Fruit fly (Drosophila melanogaster) whole organism, embryonic: Measurements from ENCODE around the gene teq.

Source experiments
- Antp ChIP-seq: fragments of 200-800 bp; sonication (Bioruptor generic); optimal IDR thresholded peaks from 3 replicates; lab custom pipeline; 2016; ENCODE audit warnings: missing biosample characterization, missing genetic modification characterization
- CG10959 ChIP-seq: fragments of 200-800 bp; sonication (Bioruptor generic); IDR thresholded peaks from 2 replicates; pipeline ENCODE4 v1.3.6; 2022; ENCODE audit warnings: missing biosample characterization, missing genetic modification characterization
- CG11093 ChIP-seq: fragments of 200-800 bp; sonication (Bioruptor generic); IDR thresholded peaks from 3 replicates; pipeline ENCODE4 v1.3.6; 2022; ENCODE audit warnings: missing biosample characterization, missing genetic modification characterization
- CG12299 ChIP-seq: fragments of 200-800 bp; sonication (Bioruptor generic); optimal IDR thresholded peaks from 2 replicates; lab custom pipeline; 2018; ENCODE audit warnings: missing biosample characterization, mild to moderate bottlenecking, missing genetic modification characterization
- CG12942 ChIP-seq: fragments of 200-800 bp; sonication (Bioruptor generic); optimal IDR thresholded peaks from 3 replicates; lab custom pipeline; 2016; ENCODE audit warnings: missing biosample characterization, missing genetic modification characterization
- CG13624 ChIP-seq: fragments of 200-800 bp; sonication (Bioruptor generic); optimal IDR thresholded peaks from 2 replicates; lab custom pipeline; 2016; ENCODE audit warnings: missing biosample characterization, missing genetic modification characterization
- CG14014 ChIP-seq: fragments of 200-800 bp; sonication (Bioruptor generic); IDR thresholded peaks from 2 replicates; pipeline ENCODE4 v1.3.6; 2022; ENCODE audit warnings: missing biosample characterization, missing genetic modification characterization
- CG1529 ChIP-seq: fragments of 200-800 bp; sonication (Bioruptor generic); optimal IDR thresholded peaks from 3 replicates; lab custom pipeline; 2018; ENCODE audit warnings: missing biosample characterization, missing genetic modification characterization
- CG17186 ChIP-seq: fragments of 200-800 bp; sonication (Bioruptor generic); optimal IDR thresholded peaks from 3 replicates; lab custom pipeline; 2017; ENCODE audit warnings: missing biosample characterization, missing genetic modification reagents, missing genetic modification characterization
- CG2678 ChIP-seq: fragments of 200-800 bp; sonication (Bioruptor generic); optimal IDR thresholded peaks from 3 replicates; lab custom pipeline; 2019; ENCODE audit warnings: missing biosample characterization, mild to moderate bottlenecking, missing genetic modification characterization, moderate library complexity
- CG31388 ChIP-seq: fragments of 200-800 bp; sonication (Bioruptor generic); optimal IDR thresholded peaks from 2 replicates; lab custom pipeline; 2016; ENCODE audit warnings: missing biosample characterization, missing genetic modification characterization
- CG3726 ChIP-seq: fragments of 200-800 bp; sonication (Bioruptor generic); IDR thresholded peaks from 3 replicates; pipeline ENCODE4, ENCODE4 v1.3.6; 2022; ENCODE audit warnings: missing biosample characterization, missing genetic modification characterization
- CG3847 ChIP-seq: fragments of 200-800 bp; sonication (Bioruptor generic); IDR thresholded peaks from 2 replicates; pipeline ENCODE4 v1.3.6; 2022; ENCODE audit warnings: missing biosample characterization, missing genetic modification characterization
- CG4404 ChIP-seq: fragments of 200-800 bp; sonication (Bioruptor generic); IDR thresholded peaks from 2 replicates; pipeline ENCODE4 v1.3.6; 2022; ENCODE audit warnings: missing biosample characterization, missing genetic modification characterization
- CG6254 ChIP-seq: fragments of 200-800 bp; sonication (Bioruptor generic); optimal IDR thresholded peaks from 3 replicates; lab custom pipeline; 2017; ENCODE audit warnings: mild to moderate bottlenecking, missing biosample characterization, missing genetic modification reagents, missing genetic modification characterization
- CG6791 ChIP-seq: fragments of 200-800 bp; sonication (Bioruptor generic); IDR thresholded peaks from 3 replicates; pipeline ENCODE4 v1.3.6; 2022; ENCODE audit warnings: missing biosample characterization, missing genetic modification characterization; ENCODE audit not compliant: partially characterized antibody
- CG7839 ChIP-seq: fragments of 200-800 bp; sonication (Bioruptor generic); optimal IDR thresholded peaks from 3 replicates; lab custom pipeline; 2018; ENCODE audit warnings: missing biosample characterization, mild to moderate bottlenecking, missing genetic modification characterization, moderate library complexity
- CG7987 ChIP-seq: fragments of 200-800 bp; sonication (Bioruptor generic); optimal IDR thresholded peaks from 2 replicates; lab custom pipeline; 2018; ENCODE audit warnings: missing biosample characterization, mild to moderate bottlenecking, missing genetic modification characterization, moderate library complexity
- CHES-1-like ChIP-seq: fragments of 200-800 bp; sonication (Bioruptor generic); optimal IDR thresholded peaks from 2 replicates; lab custom pipeline; 2016; ENCODE audit warnings: missing biosample characterization, missing genetic modification characterization
- CrebB ChIP-seq: fragments of 200-800 bp; sonication (Bioruptor generic); optimal IDR thresholded peaks from 3 replicates; lab custom pipeline; 2018; ENCODE audit warnings: missing biosample characterization, mild to moderate bottlenecking, missing genetic modification characterization
- D19B ChIP-seq: fragments of 200-800 bp; sonication (Bioruptor generic); optimal IDR thresholded peaks from 2 replicates; lab custom pipeline; 2017; ENCODE audit warnings: missing biosample characterization, mild to moderate bottlenecking, missing genetic modification characterization
- Doc3 ChIP-seq: fragments of 200-800 bp; sonication (Bioruptor generic); IDR thresholded peaks from 3 replicates; pipeline ENCODE4 v1.3.6; 2022; ENCODE audit warnings: missing biosample characterization, missing genetic modification characterization; ENCODE audit not compliant: partially characterized antibody
- E2f1 ChIP-seq: fragments of 200-800 bp; sonication (Bioruptor generic); IDR thresholded peaks from 2 replicates; pipeline ENCODE4 v1.3.6; 2022; ENCODE audit warnings: missing biosample characterization, missing genetic modification characterization
- Gsc ChIP-seq: fragments of 200-800 bp; sonication (Bioruptor generic); IDR thresholded peaks from 2 replicates; pipeline ENCODE4 v1.3.6; 2022; ENCODE audit warnings: missing biosample characterization, missing genetic modification characterization
- Gug ChIP-seq: fragments of 200-800 bp; sonication (Bioruptor generic); IDR thresholded peaks from 4 replicates; pipeline ENCODE4 v1.3.6; 2022; ENCODE audit warnings: missing biosample characterization, missing genetic modification characterization
- Mad ChIP-seq: fragments of 200-800 bp; sonication (Bioruptor generic); optimal IDR thresholded peaks from 2 replicates; lab custom pipeline; 2016; ENCODE audit warnings: missing biosample characterization, missing genetic modification characterization
- NfI ChIP-seq: fragments of 200-800 bp; sonication (Bioruptor generic); optimal IDR thresholded peaks from 3 replicates; lab custom pipeline; 2018; ENCODE audit warnings: missing biosample characterization, mild to moderate bottlenecking, missing genetic modification characterization, moderate library complexity
- Pdp1 ChIP-seq, 2 experiments: fragments of 200-800 bp; sonication (Bioruptor generic); optimal IDR thresholded peaks; 3 replicates each; lab custom pipeline; 2016; ENCODE audit warnings: missing biosample characterization in 2 of 2, missing genetic modification characterization in 2 of 2, mild to moderate bottlenecking in 1 of 2, moderate library complexity in 1 of 2
- Rfx ChIP-seq: fragments of 200-800 bp; sonication (Bioruptor generic); IDR thresholded peaks from 2 replicates; pipeline ENCODE4 v1.3.6; 2022; ENCODE audit warnings: missing biosample characterization, missing genetic modification characterization
- Sry-β ChIP-seq: fragments of 200-800 bp; sonication (Bioruptor generic); optimal IDR thresholded peaks from 2 replicates; lab custom pipeline; 2018; ENCODE audit warnings: missing biosample characterization, mild to moderate bottlenecking, missing genetic modification characterization, moderate library complexity
- Xbp1 ChIP-seq: fragments of 200-800 bp; sonication (Bioruptor generic); optimal IDR thresholded peaks from 3 replicates; lab custom pipeline; 2016; ENCODE audit warnings: missing biosample characterization, mild to moderate bottlenecking, missing genetic modification characterization
- Xrp1 ChIP-seq: fragments of 200-800 bp; sonication (Bioruptor generic); IDR thresholded peaks from 2 replicates; pipeline ENCODE4 v1.3.6; 2022; ENCODE audit warnings: missing biosample characterization, missing genetic modification characterization
- amos ChIP-seq: fragments of 200-800 bp; sonication (Bioruptor generic); IDR thresholded peaks from 2 replicates; pipeline ENCODE4 v1.3.6; 2022; ENCODE audit warnings: missing biosample characterization, missing genetic modification characterization; ENCODE audit not compliant: partially characterized antibody
- ara ChIP-seq: fragments of 200-800 bp; sonication (Bioruptor generic); IDR thresholded peaks from 2 replicates; pipeline ENCODE4 v1.3.6; 2022; ENCODE audit warnings: missing biosample characterization, missing genetic modification characterization
- btn ChIP-seq: fragments of 200-800 bp; sonication (Bioruptor generic); optimal IDR thresholded peaks from 2 replicates; lab custom pipeline; 2016; ENCODE audit warnings: missing biosample characterization, missing genetic modification characterization
- dan ChIP-seq: fragments of 200-800 bp; sonication (Bioruptor generic); IDR thresholded peaks from 2 replicates; pipeline ENCODE4 v1.3.6; 2022; ENCODE audit warnings: missing biosample characterization, missing genetic modification characterization
- dati ChIP-seq: fragments of 200-800 bp; sonication (Bioruptor generic); IDR thresholded peaks from 2 replicates; pipeline ENCODE4 v1.3.6; 2022; ENCODE audit warnings: missing biosample characterization, missing genetic modification characterization
- dmrt11E ChIP-seq: fragments of 200-800 bp; sonication (Bioruptor generic); optimal IDR thresholded peaks from 3 replicates; lab custom pipeline; 2018; ENCODE audit warnings: missing biosample characterization, mild to moderate bottlenecking, missing genetic modification characterization, moderate library complexity
- gfzf ChIP-seq: fragments of 200-800 bp; sonication (Bioruptor generic); optimal IDR thresholded peaks from 2 replicates; lab custom pipeline; 2016; ENCODE audit warnings: missing biosample characterization, mild to moderate bottlenecking, missing genetic modification characterization, moderate library complexity
- kah ChIP-seq: fragments of 200-800 bp; sonication (Bioruptor generic); optimal IDR thresholded peaks from 2 replicates; lab custom pipeline; 2018; ENCODE audit warnings: missing biosample characterization, mild to moderate bottlenecking, missing genetic modification characterization
- lmd ChIP-seq: fragments of 200-800 bp; sonication (Bioruptor generic); IDR thresholded peaks from 2 replicates; pipeline ENCODE4 v1.3.6; 2022; ENCODE audit warnings: missing biosample characterization, missing genetic modification characterization
- nerfin-1 ChIP-seq: fragments of 200-800 bp; sonication (Bioruptor generic); optimal IDR thresholded peaks from 3 replicates; lab custom pipeline; 2019; ENCODE audit warnings: missing biosample characterization, mild to moderate bottlenecking, missing genetic modification characterization, moderate library complexity
- pros ChIP-seq: fragments of 200-800 bp; sonication (Bioruptor generic); optimal IDR thresholded peaks from 3 replicates; lab custom pipeline; 2019; ENCODE audit warnings: missing biosample characterization, mild to moderate bottlenecking, missing genetic modification characterization, moderate library complexity
- ro ChIP-seq: fragments of 200-800 bp; sonication (Bioruptor generic); IDR thresholded peaks from 2 replicates; pipeline ENCODE4 v1.3.6; 2022; ENCODE audit warnings: missing biosample characterization, missing genetic modification characterization
- seq ChIP-seq: fragments of 200-800 bp; sonication (Bioruptor generic); IDR thresholded peaks from 2 replicates; pipeline ENCODE4 v1.3.6; 2022; ENCODE audit warnings: missing biosample characterization, missing genetic modification characterization
- sima ChIP-seq: fragments of 200-800 bp; sonication (Bioruptor generic); optimal IDR thresholded peaks from 2 replicates; lab custom pipeline; 2016; ENCODE audit warnings: missing biosample characterization, missing genetic modification characterization
- slp2 ChIP-seq: fragments of 200-800 bp; sonication (Bioruptor generic); optimal IDR thresholded peaks from 2 replicates; lab custom pipeline; 2016; ENCODE audit warnings: missing biosample characterization, missing genetic modification characterization
- sug ChIP-seq: fragments of 200-800 bp; optimal IDR thresholded peaks from 2 replicates; lab custom pipeline; 2019; ENCODE audit warnings: missing biosample characterization, mild to moderate bottlenecking, missing genetic modification characterization, moderate library complexity
- tgo ChIP-seq: fragments of 200-800 bp; sonication (Bioruptor generic); IDR thresholded peaks from 3 replicates; pipeline ENCODE4 v1.3.6; 2022; ENCODE audit warnings: missing biosample characterization, missing genetic modification characterization
- twi ChIP-seq: fragments of 200-800 bp; optimal IDR thresholded peaks from 2 replicates; lab custom pipeline; 2019; ENCODE audit warnings: missing biosample characterization, mild to moderate bottlenecking, missing genetic modification characterization, moderate library complexity
- zfh2 ChIP-seq: fragments of 200-800 bp; sonication (Bioruptor generic); optimal IDR thresholded peaks from 2 replicates; lab custom pipeline; 2016; ENCODE audit warnings: missing biosample characterization, missing genetic modification characterization

teq gene

dm6 chr3L:9028057-9028456 is 46.4 kb upstream of the teq start (continued):
- TF ChIP-seq CG6791, result no peak
- TF ChIP-seq dati, result no peak
- no peak for TF ChIP-seq kah
- no peak for TF ChIP-seq CG13624 (GFP tag; lab: Kevin White, UChicago)
- no peak for TF ChIP-seq ara
- TF ChIP-seq seq (GFP tag; lab: Robert Waterston, UW), result no peak
- no peak for TF ChIP-seq dan
- TF ChIP-seq CG17186 (GFP tag; lab: Kevin White, UChicago), result no peak
- TF ChIP-seq CG14014 (GFP tag; lab: Robert Waterston, UW), result peak; percentile 44; the same call in 1 of the 2 replicates
- TF ChIP-seq CG6254 (GFP tag; lab: Kevin White, UChicago), result no peak
- TF ChIP-seq CG10959 (GFP tag; lab: Robert Waterston, UW), result peak; percentile 72
- peak; percentile 31; the same call in 1 of the 2 replicates for TF ChIP-seq CG4404 (GFP tag; lab: Robert Waterston, UW)
- TF ChIP-seq sug (tag; lab: Kevin White, UChicago), result no peak
- no peak for TF ChIP-seq CG3847 (GFP tag; lab: Robert Waterston, UW)
- TF ChIP-seq ro (GFP tag; lab: Robert Waterston, UW), result no peak
- no peak for TF ChIP-seq Mad
- peak; percentile 59 for TF ChIP-seq CG7839 (tag; lab: Kevin White, UChicago)
- TF ChIP-seq CG2678 (tag; lab: Kevin White, UChicago), result peak; percentile 41
- TF ChIP-seq Sry-β (GFP tag; lab: Kevin White, UChicago), result no peak
- no peak for TF ChIP-seq lmd (GFP tag; lab: Robert Waterston, UW)
- peak; percentile 43; the same call in 1 of the 3 replicates for TF ChIP-seq CG11093 (GFP tag; lab: Robert Waterston, UW)
- no peak for TF ChIP-seq E2f1 (GFP tag; lab: Robert Waterston, UW)
- TF ChIP-seq amos (GFP tag; lab: Robert Waterston, UW), result no peak
- TF ChIP-seq CG3726, result no peak
- TF ChIP-seq nerfin-1 (tag; lab: Kevin White, UChicago), result no peak
- peak; percentile 46 for TF ChIP-seq twi (tag; lab: Kevin White, UChicago)
- TF ChIP-seq CG1529 (GFP tag; lab: Kevin White, UChicago), result peak; percentile 18
- no peak for TF ChIP-seq NfI (GFP tag; lab: Kevin White, UChicago)
- peak; percentile 31 for TF ChIP-seq Xbp1
- TF ChIP-seq CrebB (tag; lab: Kevin White, UChicago), result no peak
- no peak for TF ChIP-seq sima (GFP tag; lab: Kevin White, UChicago)
- no peak for TF ChIP-seq CG12299
- 0 out of 3 replicates have a peak, but pooled peaks have one; percentile 37 for TF ChIP-seq tgo (GFP tag; lab: Robert Waterston, UW)
- peak; percentile 85 for TF ChIP-seq dmrt11E (tag; lab: Kevin White, UChicago)
- TF ChIP-seq Antp (GFP tag; lab: Kevin White, UChicago), result peak; percentile 22
- peak; percentile 19 for TF ChIP-seq slp2
- TF ChIP-seq pros (GFP tag; lab: Kevin White, UChicago), result no peak
- no peak for TF ChIP-seq CG7987 (GFP tag; lab: Kevin White, UChicago)
- no peak for TF ChIP-seq Gsc (GFP tag; lab: Robert Waterston, UW)
- no peak for TF ChIP-seq Doc3 (GFP tag; lab: Robert Waterston, UW)
- peak; percentile 68; the same call in 1 of the 2 replicates for TF ChIP-seq Xrp1 (GFP tag; lab: Robert Waterston, UW)
- no peak for TF ChIP-seq CG31388
- no peak for TF ChIP-seq gfzf (GFP tag; lab: Kevin White, UChicago)
- TF ChIP-seq CHES-1-like, result peak; percentile 1
- TF ChIP-seq Gug (GFP tag; lab: Robert Waterston, UW), result no peak
- no peak for TF ChIP-seq D19B (GFP tag; lab: Kevin White, UChicago)
- peak; percentile 34 to 44 for TF ChIP-seq Pdp1 (GFP tag; optimal IDR thresholded peaks at IDR 0.05; lab: Kevin White, UChicago)
- no peak for TF ChIP-seq CG12942 (GFP tag; lab: Kevin White, UChicago)
- TF ChIP-seq btn, result no peak
- TF ChIP-seq zfh2, result no peak
- TF ChIP-seq Rfx (GFP tag; lab: Robert Waterston, UW), result no peak
